Worm (Caenorhabditis elegans) whole organism, midembryonic: ENCODE data around the gene snf-6.

Experiments used
- T22C8.4 ChIP-seq: fragments of 200-800 bp; sonication (Bioruptor generic); IDR thresholded peaks from 2 replicates; pipeline ENCODE4 v1.3.6; 2022; ENCODE audit warnings: missing genetic modification characterization, missing compliant biosample characterization
- klf-2 ChIP-seq: fragments of 200-800 bp; sonication (Bioruptor generic); conservative IDR thresholded peaks from 2 replicates; pipeline ENCODE4 v1.3.6; 2022; ENCODE audit warnings: missing genetic modification reagents, missing genetic modification characterization, missing compliant biosample characterization
- tab-1 ChIP-seq: fragments of 200-800 bp; sonication (Bioruptor generic); IDR thresholded peaks from 2 replicates; pipeline ENCODE4 v1.3.6; 2022; ENCODE audit warnings: missing genetic modification characterization, missing compliant biosample characterization

- TF ChIP-seq tab-1 (GFP tag; lab: Robert Waterston, UW), result no peak
- no peak for TF ChIP-seq T22C8.4 (GFP tag; lab: Robert Waterston, UW)
- TF ChIP-seq klf-2, result no peak
Measured at ce11 chrIII:1554347-1554746, 21.7 kb upstream of the snf-6 start, which contains the start of gene ddx-35.
